Worm (Caenorhabditis elegans): ENCODE data around the gene pacl-1.

The pacl-1 gene

ce11 chrV:16258142-16258541 lies 17.1 kb downstream of the pacl-1 start, which contains the start of gene nhr-218 (continued):
- no peak for TF ChIP-seq snpc-4 (GFP tag; optimal IDR thresholded peaks at IDR 0.05)
- TF ChIP-seq snpc-4 (tag; optimal IDR thresholded peaks at IDR 0.05), result no peak

- TF ChIP-seq xnd-1 (tag; optimal IDR thresholded peaks at IDR 0.05), result no peak
- no peak for TF ChIP-seq F10E7.11 (tag; optimal IDR thresholded peaks at IDR 0.05)
- no peak for TF ChIP-seq attf-5 (GFP tag; optimal IDR thresholded peaks at IDR 0.05)
- TF ChIP-seq ztf-28 (GFP tag; IDR thresholded peaks at IDR 0.05), result no peak
- TF ChIP-seq akir-1 (GFP tag; optimal IDR thresholded peaks at IDR 0.05), result no peak
- no peak for TF ChIP-seq attf-3 (GFP tag; conservative IDR thresholded peaks at IDR 0.05)
These were observed 18.9 kb downstream of the pacl-1 start, which contains the start of gene bgnt-1.3 for ce11 chrV:16256395-16256794. bgnt-1.3 (minus strand) TSS chrV:16256495.

- no peak for TF ChIP-seq mxl-1 (tag; optimal IDR thresholded peaks at IDR 0.05)
- no peak for TF ChIP-seq B0336.3 (GFP tag; IDR thresholded peaks at IDR 0.05)
- TF ChIP-seq madf-8 (GFP tag; conservative IDR thresholded peaks at IDR 0.05), result no peak
- TF ChIP-seq ceh-27 (GFP tag; optimal IDR thresholded peaks at IDR 0.05), result no peak
- no peak for TF ChIP-seq die-1 (tag; optimal IDR thresholded peaks at IDR 0.05)
- no peak for TF ChIP-seq unc-62 (GFP tag; optimal IDR thresholded peaks at IDR 0.05)
- TF ChIP-seq nhr-179 (tag; optimal IDR thresholded peaks at IDR 0.05), result no peak
- no peak for TF ChIP-seq snpc-1.3 (tag; optimal IDR thresholded peaks at IDR 0.05; ENCODE audit: insufficient read depth)
- TF ChIP-seq ceh-58 (GFP tag; IDR thresholded peaks at IDR 0.05), result no peak
- no peak for TF ChIP-seq ceh-40 (GFP tag; IDR thresholded peaks at IDR 0.05)
- no peak for TF ChIP-seq B0019.2 (GFP tag; conservative IDR thresholded peaks at IDR 0.05)
- TF ChIP-seq rpc-1 (optimal IDR thresholded peaks at IDR 0.05), result no peak
- TF ChIP-seq rpc-1 (tag; optimal IDR thresholded peaks at IDR 0.05), result no peak
- no peak for TF ChIP-seq aptf-3 (GFP tag; IDR thresholded peaks at IDR 0.05)
- no peak for TF ChIP-seq egl-18 (GFP tag; IDR thresholded peaks at IDR 0.05)
- TF ChIP-seq nfya-2 (GFP tag; IDR thresholded peaks at IDR 0.05), result no peak
- no peak for TF ChIP-seq F39B2.1 (GFP tag; IDR thresholded peaks at IDR 0.05)
- TF ChIP-seq somi-1 (GFP tag; optimal IDR thresholded peaks at IDR 0.05), result no peak
These were observed 21.6 kb downstream of the pacl-1 start, which contains the start of gene gcy-20 for ce11 chrV:16253687-16254086. gcy-20 (minus strand) TSS chrV:16253787.

ce11 chrV:16249105-16249504 lies 26.1 kb downstream of the pacl-1 start:
- TF ChIP-seq F49E8.2 (tag; optimal IDR thresholded peaks at IDR 0.05; ENCODE audit: insufficient read depth), result no peak
- TF ChIP-seq nhr-80 (tag; optimal IDR thresholded peaks at IDR 0.05), result no peak
- TF ChIP-seq cebp-2 (GFP tag; IDR thresholded peaks at IDR 0.05), result no peak
- TF ChIP-seq dpl-1 (GFP tag; optimal IDR thresholded peaks at IDR 0.05), result no peak
- TF ChIP-seq mxl-1 (tag; optimal IDR thresholded peaks at IDR 0.05), result no peak
- TF ChIP-seq K12H6.12 (tag; optimal IDR thresholded peaks at IDR 0.05), result no peak
- no peak for TF ChIP-seq Y56A3A.18 (GFP tag; IDR thresholded peaks at IDR 0.05)
- TF ChIP-seq hlh-26 (GFP tag; conservative IDR thresholded peaks at IDR 0.05), result no peak
- TF ChIP-seq B0261.1 (tag; optimal IDR thresholded peaks at IDR 0.05), result no peak
- TF ChIP-seq F22D6.2 (tag; optimal IDR thresholded peaks at IDR 0.05), result no peak
- no peak for TF ChIP-seq mel-28 (tag; optimal IDR thresholded peaks at IDR 0.05; ENCODE audit: borderline replicate concordance)
- no peak for TF ChIP-seq Y67H2A.10 (GFP tag; conservative IDR thresholded peaks at IDR 0.05)
- TF ChIP-seq sdz-38 (tag; optimal IDR thresholded peaks at IDR 0.05), result no peak
- TF ChIP-seq unc-62 (GFP tag; optimal IDR thresholded peaks at IDR 0.05), result no peak
- no peak for TF ChIP-seq F39B2.1 (GFP tag; IDR thresholded peaks at IDR 0.05)
- TF ChIP-seq tbx-9 (tag; optimal IDR thresholded peaks at IDR 0.05; ENCODE audit: borderline replicate concordance), result no peak
- TF ChIP-seq T07F8.4 (tag; optimal IDR thresholded peaks at IDR 0.05), result no peak
- no peak for TF ChIP-seq zim-3 (tag; optimal IDR thresholded peaks at IDR 0.05)
- no peak for TF ChIP-seq lin-35 (GFP tag; optimal IDR thresholded peaks at IDR 0.05)

Data from whole organism, young adult.